Worm (Caenorhabditis elegans): ENCODE results near the gene exc-12.

The exc-12 gene

DNA sequence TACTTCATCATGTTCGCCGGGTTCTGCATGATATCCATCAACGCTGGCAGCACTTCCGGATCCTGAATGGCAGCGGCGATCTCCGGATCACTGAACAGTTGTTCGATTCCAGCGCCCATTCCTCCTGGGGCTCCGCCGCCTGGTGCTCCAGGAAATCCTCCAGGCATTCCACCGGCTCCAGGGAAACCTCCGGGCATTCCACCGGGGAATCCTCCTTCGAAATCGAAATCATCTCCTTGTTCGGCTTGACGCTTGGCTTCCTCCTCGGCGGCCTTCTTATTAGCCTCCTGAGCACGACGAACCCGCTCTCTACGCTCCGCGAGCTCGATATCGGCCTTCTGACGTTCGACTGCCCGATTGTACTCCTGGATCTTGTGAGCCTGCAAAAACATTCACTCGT, 45.3 kb upstream of the exc-12 start (continued):
- TF ChIP-seq lin-26 (GFP tag; IDR thresholded peaks at IDR 0.05): 0 out of 2 replicates have a peak, but pooled peaks have one; percentile 42
- TF ChIP-seq egrh-3 (GFP tag; IDR thresholded peaks at IDR 0.05): peak; percentile 82
- no peak for TF ChIP-seq hmg-20 (GFP tag; IDR thresholded peaks at IDR 0.05)
- no peak for TF ChIP-seq aptf-3 (GFP tag; IDR thresholded peaks at IDR 0.05)

DNA sequence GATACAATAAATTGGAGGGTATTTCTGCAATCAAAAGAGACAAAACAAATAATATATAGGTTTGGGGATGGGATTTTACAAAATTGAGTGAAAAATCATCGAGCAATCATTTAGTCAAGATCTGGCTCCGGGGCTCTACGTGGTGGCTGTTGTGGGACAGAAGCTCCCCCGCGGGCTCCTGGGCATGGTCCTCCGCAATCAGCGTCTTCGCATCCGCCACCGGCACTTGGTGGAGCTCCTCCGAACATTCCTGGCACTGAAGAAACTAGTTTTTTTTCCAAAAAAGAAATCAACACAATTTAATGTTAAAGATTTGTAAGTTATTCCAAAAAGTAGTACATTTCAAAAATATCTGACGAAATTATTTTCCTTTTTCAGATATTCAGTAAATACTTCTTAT, 44.5 kb upstream of the exc-12 start:
- TF ChIP-seq nhr-90 (tag; optimal IDR thresholded peaks at IDR 0.05) (no peak), mcd-1 (GFP tag; IDR thresholded peaks at IDR 0.05) (0 out of 2 replicates have a peak, but pooled peaks have one; percentile 11), lin-40 (tag; optimal IDR thresholded peaks at IDR 0.05) (no peak), let-526 (GFP tag; IDR thresholded peaks at IDR 0.05) (no peak), egrh-3 (GFP tag; IDR thresholded peaks at IDR 0.05) (peak; percentile 58; the same call in 1 of the 2 replicates), mel-28 (tag; optimal IDR thresholded peaks at IDR 0.05; ENCODE audit: borderline replicate concordance) (no peak), unc-62 (GFP tag; optimal IDR thresholded peaks at IDR 0.05) (no peak), zfh-2 (GFP tag; conservative IDR thresholded peaks at IDR 0.05) (peak; percentile 48; the same call in 1 of the 2 replicates), Y79H2A.3 (GFP tag; conservative IDR thresholded peaks at IDR 0.05) (no peak), F57C9.4 (tag; optimal IDR thresholded peaks at IDR 0.05) (no peak), Y95B8A.8 (GFP tag; IDR thresholded peaks at IDR 0.05) (no peak), efl-1 (GFP tag; optimal IDR thresholded peaks at IDR 0.05) (no peak)

DNA sequence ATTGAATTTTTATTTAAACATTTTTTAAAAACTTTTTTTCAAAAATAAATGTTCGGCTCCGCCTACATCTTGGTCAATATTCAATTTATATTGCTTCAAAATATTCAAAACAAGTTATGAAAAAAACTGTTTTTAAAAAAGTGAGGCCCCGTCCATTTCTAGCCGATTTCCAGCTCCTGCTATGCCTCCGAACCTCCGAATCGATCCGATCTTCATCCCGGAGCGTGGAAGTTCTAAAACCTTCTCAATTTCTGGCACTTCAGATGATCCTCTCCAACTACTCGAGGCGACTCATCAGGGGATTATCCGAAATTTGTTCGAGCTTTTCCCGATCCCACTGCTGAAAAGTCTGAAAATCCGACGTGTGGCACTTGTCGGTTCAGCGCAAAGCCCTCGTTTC, 44.0 kb upstream of the exc-12 start:
- TF ChIP-seq nfyb-1 (GFP tag; IDR thresholded peaks at IDR 0.05) (no peak), Y95B8A.8 (GFP tag; IDR thresholded peaks at IDR 0.05) (0 out of 2 replicates have a peak, but pooled peaks have one; percentile 24), him-1 (tag; optimal IDR thresholded peaks at IDR 0.05) (peak; percentile 30)

DNA sequence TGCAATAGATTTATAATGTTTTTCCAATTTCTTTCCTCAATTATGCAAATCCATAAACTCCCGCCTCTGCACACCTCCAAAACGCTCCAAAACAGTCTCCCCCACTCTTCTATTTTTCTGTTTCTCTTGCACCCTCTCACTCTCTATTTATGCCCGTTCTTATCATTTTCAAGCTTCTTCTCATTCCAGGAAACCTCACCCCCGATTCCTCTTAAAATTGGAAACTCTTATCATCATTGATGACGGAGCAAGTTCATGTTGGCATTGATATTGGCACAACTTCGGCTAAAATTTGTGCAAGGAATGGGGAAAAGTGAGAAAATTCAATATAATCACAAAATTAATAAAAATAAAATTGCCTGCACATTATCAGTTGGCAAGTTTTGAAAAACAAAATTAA, 37.6 kb upstream of the exc-12 start, which contains the start of gene shpk-1:
TSS of gene shpk-1 (plus strand) at position 188 of the 400 bp plus-strand sequence.
- TF ChIP-seq chd-7 (tag; optimal IDR thresholded peaks at IDR 0.05) (no peak), let-607 (tag; optimal IDR thresholded peaks at IDR 0.05) (peak; percentile 74 to 83), egl-44 (GFP tag; IDR thresholded peaks at IDR 0.05) (0 out of 2 replicates have a peak, but pooled peaks have one; percentile 30), nhr-80 (tag; optimal IDR thresholded peaks at IDR 0.05) (peak; percentile 81), bed-1 (GFP tag; IDR thresholded peaks at IDR 0.05) (no peak), nfya-1 (tag; optimal IDR thresholded peaks at IDR 0.05; ENCODE audit: borderline replicate concordance, insufficient read depth) (no peak), B0336.3 (GFP tag; IDR thresholded peaks at IDR 0.05) (0 out of 2 replicates have a peak, but pooled peaks have one; percentile 22), snpc-3.4 (tag; optimal IDR thresholded peaks at IDR 0.05) (no peak), atf-7 (tag; optimal IDR thresholded peaks at IDR 0.05) (peak; percentile 77), ceh-40 (GFP tag; IDR thresholded peaks at IDR 0.05) (no peak), T07F8.4 (tag; optimal IDR thresholded peaks at IDR 0.05) (no peak), F52B5.7 (tag; optimal IDR thresholded peaks at IDR 0.05) (no peak), nfya-2 (GFP tag; IDR thresholded peaks at IDR 0.05) (no peak), somi-1 (GFP tag; optimal IDR thresholded peaks at IDR 0.05) (no peak), aptf-2 (GFP tag; conservative IDR thresholded peaks at IDR 0.05) (no peak), hrde-1 (tag; optimal IDR thresholded peaks at IDR 0.05; ENCODE audit: borderline replicate concordance) (no peak), nhr-90 (tag; optimal IDR thresholded peaks at IDR 0.05) (no peak), tbx-9 (tag; optimal IDR thresholded peaks at IDR 0.05; ENCODE audit: borderline replicate concordance) (no peak), ceh-91 (GFP tag; IDR thresholded peaks at IDR 0.05) (no peak), dox-1 (GFP tag; IDR thresholded peaks at IDR 0.05) (0 out of 2 replicates have a peak, but pooled peaks have one; percentile 37), tbp1 (GFP tag; optimal IDR thresholded peaks at IDR 0.05) (peak; percentile 32), nfyb-1 (GFP tag; IDR thresholded peaks at IDR 0.05) (peak; percentile 64; the same call in 1 of the 2 replicates)

All from whole organism, young adult.